Fruit fly (Drosophila melanogaster) whole organism, wandering third instar larva: ENCODE data around the gene RhoGAP68F.
A peak's percentile ranks its signal among the peaks of the same experiment; 100 is the strongest.

ENCODE experiments used
- CG9705 ChIP-seq: fragments of 200-800 bp; sonication (Bioruptor generic); optimal IDR thresholded peaks from 2 replicates; lab custom pipeline; 2018; ENCODE audit warnings: missing biosample characterization, mild to moderate bottlenecking, missing genetic modification characterization
- Dif ChIP-seq: fragments of 200-275, 200-300 bp; sonication (Bioruptor generic); optimal IDR thresholded peaks from 2 replicates; lab custom pipeline; 2018; ENCODE audit warnings: missing biosample characterization, missing genetic modification characterization; ENCODE audit not compliant: partially characterized antibody
- Hr83 ChIP-seq: fragments of 200-300 bp; sonication (Bioruptor generic); optimal IDR thresholded peaks from 2 replicates; lab custom pipeline; 2016; ENCODE audit warnings: missing biosample characterization, mild to moderate bottlenecking, missing genetic modification characterization, moderate library complexity; ENCODE audit not compliant: poor library complexity, severe bottlenecking
- Myc ChIP-seq: fragments of >200 bp; optimal IDR thresholded peaks from 2 replicates; lab custom pipeline; 2017
- fru ChIP-seq: fragments of 200-800 bp; sonication (Bioruptor generic); optimal IDR thresholded peaks from 3 replicates; lab custom pipeline; 2016; ENCODE audit warnings: missing biosample characterization, mild to moderate bottlenecking, missing genetic modification characterization
- lola ChIP-seq: fragments of >200 bp; optimal IDR thresholded peaks from 2 replicates; lab custom pipeline; 2017; ENCODE audit warnings: missing biosample characterization, missing genetic modification characterization
- pan ChIP-seq: fragments of >200 bp; optimal IDR thresholded peaks from 2 replicates; lab custom pipeline; 2017
- psq ChIP-seq: fragments of 200-800 bp; sonication (Bioruptor generic); optimal IDR thresholded peaks from 3 replicates; lab custom pipeline; 2017; ENCODE audit warnings: missing biosample characterization, mild to moderate bottlenecking, missing genetic modification characterization, moderate library complexity
- sage ChIP-seq: fragments of 200-800 bp; sonication (Bioruptor generic); optimal IDR thresholded peaks from 2 replicates; lab custom pipeline; 2016; ENCODE audit warnings: missing biosample characterization, mild to moderate bottlenecking, missing genetic modification characterization
- usp ChIP-seq: fragments of >200 bp; optimal IDR thresholded peaks from 2 replicates; lab custom pipeline; 2017; ENCODE audit warnings: missing biosample characterization, missing genetic modification characterization

- TF ChIP-seq pan (lab: Kevin White, UChicago) (no peak), Hr83 (GFP tag; lab: Kevin White, UChicago) (peak; percentile 87), fru (GFP tag; lab: Kevin White, UChicago) (no peak), usp (GFP tag; lab: Kevin White, UChicago) (no peak), lola (GFP tag; lab: Kevin White, UChicago) (no peak), sage (no peak), Dif (GFP tag; lab: Kevin White, UChicago) (peak; percentile 73), psq (GFP tag; lab: Kevin White, UChicago) (peak; percentile 47), CG9705 (GFP tag; lab: Kevin White, UChicago) (peak; percentile 6), Myc (lab: Kevin White, UChicago) (no peak)
Measured at dm6 chr3L:12124138-12124583, 14.5 kb upstream of the RhoGAP68F start.
